Worm (Caenorhabditis elegans): ENCODE results near the gene vps-22.

Gene vps-22

DNA sequence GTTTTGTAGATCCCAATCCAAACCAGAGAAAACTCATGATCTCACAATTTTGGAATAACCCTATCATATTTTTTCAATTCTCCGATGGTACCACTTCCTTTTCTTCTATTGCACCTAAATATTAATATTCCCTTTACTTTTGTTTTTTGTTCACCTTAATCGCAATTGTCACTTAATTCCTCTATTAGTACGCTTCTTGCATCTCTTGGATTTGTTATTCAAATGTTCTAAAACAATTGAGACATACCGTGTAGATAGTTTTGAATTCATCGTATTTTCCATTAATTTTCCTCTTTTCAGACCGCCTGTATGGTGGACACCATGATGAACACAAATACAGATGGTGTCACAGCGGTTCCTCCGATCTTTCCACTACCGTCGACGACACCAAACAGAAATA, 10.5 kb downstream of the vps-22 start, which contains the start of gene flh-2:
TSS of gene flh-2 (plus strand) at position 301 of the 400 bp plus-strand sequence.
- TF ChIP-seq flt-1 (GFP tag; IDR thresholded peaks at IDR 0.05) (no peak), scrt-1 (GFP tag; IDR thresholded peaks at IDR 0.05) (no peak), ceh-13 (GFP tag; optimal IDR thresholded peaks at IDR 0.05) (no peak), ets-7 (tag; optimal IDR thresholded peaks at IDR 0.05) (no peak), hmg-4 (GFP tag; optimal IDR thresholded peaks at IDR 0.05) (no peak), B0310.2 (tag; optimal IDR thresholded peaks at IDR 0.05) (no peak)

DNA sequence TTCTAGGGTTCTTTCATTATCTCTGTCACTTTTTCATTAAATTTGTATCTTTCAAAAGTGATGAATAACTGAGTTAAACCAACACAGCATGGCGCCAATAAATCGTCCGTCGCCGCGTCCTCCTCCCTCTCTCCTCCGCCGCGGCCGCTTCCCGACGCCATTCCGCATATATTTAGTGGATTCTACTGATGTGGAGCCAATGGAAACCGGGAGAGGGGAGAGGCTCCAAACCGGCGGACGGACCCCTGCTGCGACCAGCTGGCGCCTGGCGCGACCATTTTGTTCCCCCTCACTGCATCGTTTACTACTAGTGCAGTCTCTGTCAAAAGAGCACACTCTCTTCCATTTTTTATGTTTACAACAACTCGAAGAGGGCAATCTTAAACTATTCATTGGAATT, 11.1 kb downstream of the vps-22 start:
- no peak for TF ChIP-seq pes-1 (GFP tag; IDR thresholded peaks at IDR 0.05)
- no peak for TF ChIP-seq B0310.2 (tag; optimal IDR thresholded peaks at IDR 0.05)
- TF ChIP-seq tbx-11 (GFP tag; IDR thresholded peaks at IDR 0.05) = no peak
- no peak for TF ChIP-seq scrt-1 (GFP tag; IDR thresholded peaks at IDR 0.05)
- TF ChIP-seq flt-1 (GFP tag; IDR thresholded peaks at IDR 0.05) = no peak
- TF ChIP-seq F13C5.2 (tag; optimal IDR thresholded peaks at IDR 0.05) = no peak
- no peak for TF ChIP-seq tbx-37 (GFP tag; conservative IDR thresholded peaks at IDR 0.05)
- TF ChIP-seq hmbx-1 (tag; optimal IDR thresholded peaks at IDR 0.05) = no peak
- TF ChIP-seq ceh-13 (GFP tag; optimal IDR thresholded peaks at IDR 0.05) = no peak
- no peak for TF ChIP-seq hnd-1 (tag; optimal IDR thresholded peaks at IDR 0.05)
- no peak for TF ChIP-seq hmg-4 (GFP tag; optimal IDR thresholded peaks at IDR 0.05)
- no peak for TF ChIP-seq tra-4 (tag; optimal IDR thresholded peaks at IDR 0.05)
- no peak for TF ChIP-seq ama-1 (optimal IDR thresholded peaks at IDR 0.05)
- no peak for TF ChIP-seq ets-7 (tag; optimal IDR thresholded peaks at IDR 0.05)
- TF ChIP-seq aly-1 (tag; optimal IDR thresholded peaks at IDR 0.05) = no peak
- no peak for TF ChIP-seq sea-1 (GFP tag; conservative IDR thresholded peaks at IDR 0.05)
- TF ChIP-seq ceh-36 (tag; optimal IDR thresholded peaks at IDR 0.05) = no peak

DNA sequence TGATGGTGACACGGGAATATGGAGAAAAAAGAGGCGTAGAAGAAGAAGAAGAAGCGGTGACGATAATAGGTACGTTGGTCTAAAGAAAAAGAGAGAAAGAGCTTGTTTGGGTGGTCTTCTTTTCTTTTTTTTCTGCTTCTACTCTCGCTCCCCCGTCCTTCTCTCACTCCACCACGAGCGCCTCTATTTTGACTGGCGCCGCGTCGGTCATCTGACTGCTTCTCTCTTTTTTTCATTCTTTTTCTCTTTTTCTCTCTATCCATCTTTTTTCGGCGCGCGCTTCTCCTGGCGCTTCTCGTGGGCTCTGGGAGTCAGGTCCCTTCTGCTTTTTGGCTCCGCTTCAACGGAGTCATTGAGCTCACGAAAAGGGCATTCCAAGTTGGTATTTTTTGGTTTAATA, 11.9 kb downstream of the vps-22 start:
- TF ChIP-seq F13C5.2 (tag; optimal IDR thresholded peaks at IDR 0.05) (no peak), ama-1 (optimal IDR thresholded peaks at IDR 0.05) (no peak), pes-1 (GFP tag; IDR thresholded peaks at IDR 0.05) (no peak), tbx-37 (GFP tag; conservative IDR thresholded peaks at IDR 0.05) (no peak), tbx-11 (GFP tag; IDR thresholded peaks at IDR 0.05) (no peak), tra-4 (tag; optimal IDR thresholded peaks at IDR 0.05) (no peak)

DNA sequence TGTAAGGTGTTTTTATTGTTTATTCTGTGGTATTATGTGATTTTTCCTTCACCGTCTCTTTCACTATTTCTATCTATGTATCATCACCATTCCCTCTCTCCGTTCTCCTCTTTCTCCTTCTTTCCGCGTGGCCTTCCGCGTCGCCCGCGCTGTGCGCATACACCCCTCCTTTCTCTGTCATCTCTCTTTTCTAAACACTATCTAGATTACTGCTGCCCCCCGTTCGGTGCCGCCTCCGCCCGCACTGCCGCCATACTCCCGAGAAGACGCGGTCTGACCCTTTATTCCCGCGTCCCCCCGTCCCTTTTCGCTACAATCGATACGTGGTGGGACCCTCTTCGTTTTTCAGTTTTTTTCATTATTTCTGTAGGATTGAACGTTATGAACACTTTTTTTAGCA, 13.7 kb downstream of the vps-22 start:
- peak; percentile 57 for TF ChIP-seq aly-1 (tag; optimal IDR thresholded peaks at IDR 0.05)
- TF ChIP-seq ceh-36 (tag; optimal IDR thresholded peaks at IDR 0.05) = no peak
- 0 out of 2 replicates have a peak, but pooled peaks have one; percentile 6 for TF ChIP-seq flt-1 (GFP tag; IDR thresholded peaks at IDR 0.05)
- no peak for TF ChIP-seq ama-1 (optimal IDR thresholded peaks at IDR 0.05)
- TF ChIP-seq scrt-1 (GFP tag; IDR thresholded peaks at IDR 0.05) = no peak
- no peak for TF ChIP-seq ceh-13 (GFP tag; optimal IDR thresholded peaks at IDR 0.05)
- peak; percentile 21 for TF ChIP-seq B0310.2 (tag; optimal IDR thresholded peaks at IDR 0.05)
- TF ChIP-seq hnd-1 (tag; optimal IDR thresholded peaks at IDR 0.05) = no peak
- TF ChIP-seq pes-1 (GFP tag; IDR thresholded peaks at IDR 0.05) = no peak
- TF ChIP-seq sea-1 (GFP tag; conservative IDR thresholded peaks at IDR 0.05) = 0 out of 2 replicates have a peak, but pooled peaks have one; percentile 25
- no peak for TF ChIP-seq tbx-37 (GFP tag; conservative IDR thresholded peaks at IDR 0.05)
- TF ChIP-seq tra-4 (tag; optimal IDR thresholded peaks at IDR 0.05) = no peak
- TF ChIP-seq F13C5.2 (tag; optimal IDR thresholded peaks at IDR 0.05) = peak; percentile 28
- TF ChIP-seq hmbx-1 (tag; optimal IDR thresholded peaks at IDR 0.05) = no peak
- no peak for TF ChIP-seq tbx-11 (GFP tag; IDR thresholded peaks at IDR 0.05)
- TF ChIP-seq ets-7 (tag; optimal IDR thresholded peaks at IDR 0.05) = no peak
- TF ChIP-seq hmg-4 (GFP tag; optimal IDR thresholded peaks at IDR 0.05) = peak; percentile 71

DNA sequence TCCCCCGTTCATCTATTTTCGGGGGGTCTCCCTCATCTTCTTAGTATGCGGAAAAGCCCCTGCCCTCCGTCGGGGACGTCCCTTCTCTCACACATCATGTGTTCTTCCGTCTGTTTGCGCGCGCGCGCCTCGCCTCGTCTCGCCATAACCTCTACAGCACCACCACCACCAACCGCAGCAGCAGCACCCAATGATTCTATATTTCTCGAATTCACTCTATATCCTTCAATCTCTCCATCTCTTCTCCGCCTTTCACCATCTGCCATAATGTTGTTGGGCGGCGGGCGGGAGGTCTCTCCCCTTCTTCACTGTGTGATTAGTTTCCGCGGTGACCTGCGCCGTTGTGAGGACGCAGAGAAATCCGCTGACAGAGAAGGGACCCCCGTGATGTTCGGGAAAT, 14.9 kb downstream of the vps-22 start:
- TF ChIP-seq ceh-36 (tag; optimal IDR thresholded peaks at IDR 0.05) (peak; percentile 40), F13C5.2 (tag; optimal IDR thresholded peaks at IDR 0.05) (peak; percentile 58), hmbx-1 (tag; optimal IDR thresholded peaks at IDR 0.05) (no peak), ets-7 (tag; optimal IDR thresholded peaks at IDR 0.05) (peak; percentile 54), aly-1 (tag; optimal IDR thresholded peaks at IDR 0.05) (peak; percentile 7), scrt-1 (GFP tag; IDR thresholded peaks at IDR 0.05) (0 out of 2 replicates have a peak, but pooled peaks have one; percentile 63), pes-1 (GFP tag; IDR thresholded peaks at IDR 0.05) (peak; percentile 42; the same call in 1 of the 2 replicates), sea-1 (GFP tag; conservative IDR thresholded peaks at IDR 0.05) (no peak), tbx-37 (GFP tag; conservative IDR thresholded peaks at IDR 0.05) (no peak; the same call in 1 of the 2 replicates), tra-4 (tag; optimal IDR thresholded peaks at IDR 0.05) (no peak), hmg-4 (GFP tag; optimal IDR thresholded peaks at IDR 0.05) (peak; percentile 79), hnd-1 (tag; optimal IDR thresholded peaks at IDR 0.05) (peak; percentile 12), B0310.2 (tag; optimal IDR thresholded peaks at IDR 0.05) (peak; percentile 10)

DNA sequence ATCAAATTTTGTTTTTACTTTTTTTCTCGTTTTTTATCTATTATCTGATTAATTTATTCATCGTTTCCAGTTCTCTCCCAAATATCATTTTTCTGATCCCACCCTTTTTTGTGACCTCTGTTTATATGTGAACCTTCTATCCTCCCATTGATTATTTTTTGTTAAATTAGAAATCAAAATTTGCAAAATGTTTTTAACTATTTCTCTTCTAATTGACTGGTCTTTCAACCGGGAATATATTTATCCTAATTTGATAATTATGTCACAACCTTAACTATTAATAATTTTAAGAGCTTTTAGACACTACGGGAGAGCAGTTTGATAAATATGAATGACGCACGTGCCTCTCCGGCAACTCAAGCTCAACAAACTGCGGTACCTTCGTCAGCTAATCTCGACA, 18.1 kb downstream of the vps-22 start, which contains the start of gene ntl-9:
TSS of gene ntl-9 (plus strand) at position 301 of the 400 bp plus-strand sequence.
- TF ChIP-seq ceh-13 (GFP tag; optimal IDR thresholded peaks at IDR 0.05) = no peak
- no peak for TF ChIP-seq tra-4 (tag; optimal IDR thresholded peaks at IDR 0.05)
- TF ChIP-seq ama-1 (optimal IDR thresholded peaks at IDR 0.05) = no peak
- no peak for TF ChIP-seq pes-1 (GFP tag; IDR thresholded peaks at IDR 0.05)
- no peak for TF ChIP-seq tbx-37 (GFP tag; conservative IDR thresholded peaks at IDR 0.05)
- TF ChIP-seq scrt-1 (GFP tag; IDR thresholded peaks at IDR 0.05) = no peak
- no peak for TF ChIP-seq hmbx-1 (tag; optimal IDR thresholded peaks at IDR 0.05)
- no peak for TF ChIP-seq tbx-11 (GFP tag; IDR thresholded peaks at IDR 0.05)
- TF ChIP-seq sea-1 (GFP tag; conservative IDR thresholded peaks at IDR 0.05) = no peak
- TF ChIP-seq flt-1 (GFP tag; IDR thresholded peaks at IDR 0.05) = no peak
- no peak for TF ChIP-seq F13C5.2 (tag; optimal IDR thresholded peaks at IDR 0.05)
- no peak for TF ChIP-seq aly-1 (tag; optimal IDR thresholded peaks at IDR 0.05)

DNA sequence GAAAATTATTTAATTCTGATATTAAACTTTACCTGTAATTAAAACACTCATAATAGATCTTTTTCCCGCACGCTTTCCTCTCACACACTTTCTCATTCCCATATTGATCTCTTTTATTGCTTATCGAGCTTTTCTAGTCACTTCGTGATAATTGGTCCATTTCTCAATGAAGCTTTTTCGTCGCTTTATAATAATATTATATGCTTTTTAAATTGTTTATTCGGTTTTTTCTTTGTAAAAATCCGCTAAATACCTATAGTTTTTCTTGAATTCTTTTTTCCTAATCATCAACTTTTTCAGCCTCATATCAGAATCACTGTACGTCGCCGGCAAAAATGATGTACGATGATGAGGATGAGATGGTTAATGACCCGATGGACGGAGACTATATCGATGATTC, 23.0 kb downstream of the vps-22 start, which contains the start of gene rpb-2:
TSS of gene rpb-2 (plus strand) at position 301 of the 400 bp plus-strand sequence.
- TF ChIP-seq flt-1 (GFP tag; IDR thresholded peaks at IDR 0.05) (no peak), F13C5.2 (tag; optimal IDR thresholded peaks at IDR 0.05) (no peak), pes-1 (GFP tag; IDR thresholded peaks at IDR 0.05) (no peak), aly-1 (tag; optimal IDR thresholded peaks at IDR 0.05) (no peak)

DNA sequence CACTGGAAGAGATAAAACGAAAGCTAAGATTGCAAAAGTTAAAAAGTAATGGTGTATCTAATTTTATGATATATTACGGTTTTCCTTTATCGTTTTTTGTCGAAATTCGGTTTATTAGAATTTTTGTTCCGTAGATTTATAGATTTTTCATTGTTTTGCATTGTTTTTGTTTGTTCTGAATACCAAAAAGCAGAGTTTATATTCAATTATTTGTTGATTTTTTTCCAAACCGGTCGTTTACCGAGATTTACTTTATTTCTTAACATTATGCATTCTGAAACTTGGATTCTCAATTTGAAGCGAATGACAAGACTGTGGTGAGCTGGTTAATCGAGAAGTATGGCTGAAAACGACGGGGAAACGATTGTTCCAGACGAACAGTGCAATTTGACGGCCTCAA, 25.3 kb downstream of the vps-22 start, which contains the start of gene fsn-1:
TSS of gene fsn-1 (plus strand) at position 301 of the 400 bp plus-strand sequence.
- no peak for TF ChIP-seq ceh-13 (GFP tag; optimal IDR thresholded peaks at IDR 0.05)
- no peak for TF ChIP-seq flt-1 (GFP tag; IDR thresholded peaks at IDR 0.05)
- TF ChIP-seq pes-1 (GFP tag; IDR thresholded peaks at IDR 0.05) = no peak
- no peak for TF ChIP-seq tbx-37 (GFP tag; conservative IDR thresholded peaks at IDR 0.05)
- no peak for TF ChIP-seq ets-7 (tag; optimal IDR thresholded peaks at IDR 0.05)
- TF ChIP-seq F13C5.2 (tag; optimal IDR thresholded peaks at IDR 0.05) = no peak
- TF ChIP-seq tbx-11 (GFP tag; IDR thresholded peaks at IDR 0.05) = no peak
- no peak for TF ChIP-seq ama-1 (optimal IDR thresholded peaks at IDR 0.05)
- no peak for TF ChIP-seq B0310.2 (tag; optimal IDR thresholded peaks at IDR 0.05)
